Worm (Caenorhabditis elegans) whole organism, L1 larva: ENCODE data around the gene fbxb-77.
A peak's percentile ranks its signal among the peaks of the same experiment; 100 is the strongest.

Experiments
- C04F5.9 ChIP-seq: sonication (generic microtip); optimal IDR thresholded peaks from 2 replicates; lab custom pipeline; 2016; ENCODE audit warnings: missing genetic modification characterization, missing compliant biosample characterization
- C16A3.4 ChIP-seq: fragments of 150-350 bp; optimal IDR thresholded peaks from 2 replicates; lab custom pipeline; 2014; ENCODE audit warnings: missing biosample characterization, missing genetic modification characterization
- C34B4.2 ChIP-seq: sonication (generic microtip); optimal IDR thresholded peaks from 2 replicates; lab custom pipeline; 2017; ENCODE audit warnings: mild to moderate bottlenecking, missing genetic modification characterization, missing compliant biosample characterization
- F16B12.6 ChIP-seq: fragments of 150-350 bp; optimal IDR thresholded peaks from 2 replicates; lab custom pipeline; 2014; ENCODE audit warnings: missing biosample characterization, missing genetic modification characterization
- alr-1 ChIP-seq: fragments of 200-800 bp; sonication (Bioruptor generic); optimal IDR thresholded peaks from 2 replicates; lab custom pipeline; 2018; ENCODE audit warnings: borderline replicate concordance, mild to moderate bottlenecking, missing genetic modification characterization, missing compliant biosample characterization
- aly-2 ChIP-seq: fragments of 150-350 bp; optimal IDR thresholded peaks from 2 replicates; lab custom pipeline; 2014; ENCODE audit warnings: missing biosample characterization, missing genetic modification characterization
- blmp-1 ChIP-seq: fragments of 150-350 bp; optimal IDR thresholded peaks from 2 replicates; lab custom pipeline; 2014; ENCODE audit warnings: missing biosample characterization, missing genetic modification characterization
- ceh-8 ChIP-seq: fragments of 200-800 bp; sonication (Bioruptor generic); optimal IDR thresholded peaks from 2 replicates; lab custom pipeline; 2018; ENCODE audit warnings: mild to moderate bottlenecking, missing genetic modification characterization, moderate library complexity, missing compliant biosample characterization
- ceh-88 ChIP-seq: fragments of 200-800 bp; sonication (Bioruptor generic); IDR thresholded peaks from 2 replicates; pipeline ENCODE4 v1.3.6; 2022; ENCODE audit warnings: missing genetic modification characterization, missing compliant biosample characterization
- ceh-90 ChIP-seq: sonication (generic microtip); optimal IDR thresholded peaks from 2 replicates; lab custom pipeline; 2016; ENCODE audit warnings: missing genetic modification characterization, missing compliant biosample characterization
- dsc-1 ChIP-seq: sonication (generic microtip); optimal IDR thresholded peaks from 2 replicates; lab custom pipeline; 2016; ENCODE audit warnings: mild to moderate bottlenecking, missing genetic modification characterization, missing compliant biosample characterization
- efl-1 ChIP-seq, 4 experiments: fragments of 150-350 bp; optimal IDR thresholded peaks in 3 of 4; peaks in 1 of 4; 1 replicate in 1 of 4; 2 replicates in 3 of 4; lab custom pipeline; 2014; ENCODE audit warnings: missing biosample characterization in 2 of 4, missing genetic modification characterization in 2 of 4, missing genetic modification reagents in 2 of 4
- efl-3 ChIP-seq: fragments of 200-800 bp; sonication (Bioruptor generic); optimal IDR thresholded peaks from 2 replicates; lab custom pipeline; 2018; ENCODE audit warnings: mild to moderate bottlenecking, missing genetic modification characterization, missing compliant biosample characterization
- egl-27 ChIP-seq, 2 experiments: fragments of 150-350 bp in 1 of 2; sonication (generic microtip); optimal IDR thresholded peaks; 3 replicates each; lab custom pipeline; 2017 to 2018; ENCODE audit warnings: missing biosample characterization in 2 of 2, missing genetic modification characterization in 2 of 2, missing genetic modification reagents in 2 of 2
- elt-2 ChIP-seq: sonication (generic microtip); optimal IDR thresholded peaks from 2 replicates; lab custom pipeline; 2016; ENCODE audit warnings: missing genetic modification characterization, mild to moderate bottlenecking, inconsistent platforms, missing compliant biosample characterization, missing genetic modification reagents
- elt-3 ChIP-seq, 6 experiments: fragments of 150-350 bp in 1 of 6; sonication (generic microtip); optimal IDR thresholded peaks; 2 replicates each; lab custom pipeline; 2017 to 2018; ENCODE audit warnings: missing biosample characterization in 6 of 6, missing genetic modification characterization in 6 of 6, inconsistent platforms in 1 of 6
- fkh-8 ChIP-seq: sonication (generic microtip); optimal IDR thresholded peaks from 2 replicates; lab custom pipeline; 2016; ENCODE audit warnings: mild to moderate bottlenecking, missing genetic modification characterization, missing compliant biosample characterization
- grh-1 ChIP-seq: fragments of 200-800 bp; sonication (Bioruptor generic); IDR thresholded peaks from 2 replicates; pipeline ENCODE4 v1.3.6; 2022; ENCODE audit warnings: missing genetic modification reagents, missing genetic modification characterization, missing compliant biosample characterization
- hlh-17 ChIP-seq: fragments of 200-800 bp; sonication (Bioruptor generic); optimal IDR thresholded peaks from 2 replicates; lab custom pipeline; 2018; ENCODE audit warnings: missing genetic modification characterization, mild to moderate bottlenecking, missing compliant biosample characterization, moderate library complexity, borderline replicate concordance
- hpl-2 ChIP-seq: fragments of 150-350 bp; optimal IDR thresholded peaks from 2 replicates; lab custom pipeline; 2014; ENCODE audit warnings: missing biosample characterization, missing genetic modification reagents, missing genetic modification characterization
- isw-1 ChIP-seq: fragments of 200-800 bp; sonication (Bioruptor generic); IDR thresholded peaks from 2 replicates; pipeline ENCODE4 v1.3.6; 2022; ENCODE audit warnings: missing genetic modification characterization, missing compliant biosample characterization
- jun-1 ChIP-seq: fragments of 150-350 bp; optimal IDR thresholded peaks from 2 replicates; lab custom pipeline; 2014; ENCODE audit warnings: missing biosample characterization, missing genetic modification reagents, missing genetic modification characterization
- lin-14 ChIP-seq: fragments of 200-800 bp; sonication (Bioruptor generic); optimal IDR thresholded peaks from 2 replicates; lab custom pipeline; 2018; ENCODE audit warnings: mild to moderate bottlenecking, missing genetic modification characterization, moderate library complexity, missing compliant biosample characterization
- lin-35 ChIP-seq, 2 experiments: fragments of 150-350 bp; optimal IDR thresholded peaks; 2 replicates each; lab custom pipeline; 2014; ENCODE audit warnings: missing biosample characterization in 2 of 2, missing genetic modification characterization in 2 of 2, missing genetic modification reagents in 2 of 2
- lin-39 ChIP-seq: fragments of 150-350 bp; optimal IDR thresholded peaks from 2 replicates; lab custom pipeline; 2014; ENCODE audit warnings: missing biosample characterization, missing genetic modification reagents, missing genetic modification characterization
- lir-3 ChIP-seq: sonication (generic microtip); optimal IDR thresholded peaks from 2 replicates; lab custom pipeline; 2016; ENCODE audit warnings: mild to moderate bottlenecking, missing genetic modification characterization, moderate library complexity, missing compliant biosample characterization; ENCODE audit not compliant: poor library complexity
- mdl-1 ChIP-seq, 2 experiments: fragments of 150-350 bp; optimal IDR thresholded peaks; 2 replicates each; lab custom pipeline; 2014 to 2017; ENCODE audit warnings: missing biosample characterization in 2 of 2, missing genetic modification characterization in 2 of 2, inconsistent platforms in 1 of 2
- nhr-12 ChIP-seq: sonication (generic microtip); optimal IDR thresholded peaks from 2 replicates; lab custom pipeline; 2017; ENCODE audit warnings: missing biosample characterization, missing genetic modification characterization
- nhr-19 ChIP-seq: fragments of 200-800 bp; sonication (Bioruptor generic); conservative IDR thresholded peaks from 2 replicates; pipeline ENCODE4 v1.3.6; 2022; ENCODE audit warnings: missing genetic modification characterization, missing compliant biosample characterization
- nhr-20 ChIP-seq: sonication (generic microtip); optimal IDR thresholded peaks from 2 replicates; lab custom pipeline; 2016; ENCODE audit warnings: mild to moderate bottlenecking, missing genetic modification characterization, missing compliant biosample characterization
- nhr-237 ChIP-seq: fragments of 150-350 bp; optimal IDR thresholded peaks from 2 replicates; lab custom pipeline; 2014; ENCODE audit warnings: missing biosample characterization, missing genetic modification characterization
- nhr-47 ChIP-seq: sonication (generic microtip); optimal IDR thresholded peaks from 2 replicates; lab custom pipeline; 2016; ENCODE audit warnings: mild to moderate bottlenecking, missing genetic modification characterization, moderate library complexity, missing compliant biosample characterization
- nhr-71 ChIP-seq: sonication (generic microtip); optimal IDR thresholded peaks from 2 replicates; lab custom pipeline; 2016; ENCODE audit warnings: mild to moderate bottlenecking, missing genetic modification characterization, moderate library complexity, missing compliant biosample characterization
- nhr-85 ChIP-seq: sonication (generic microtip); peaks from one replicate; lab custom pipeline; 2016; ENCODE audit warnings: missing genetic modification characterization, inconsistent platforms, missing compliant biosample characterization
- pag-3 ChIP-seq: sonication (generic microtip); optimal IDR thresholded peaks from 2 replicates; lab custom pipeline; 2017; ENCODE audit warnings: missing genetic modification characterization, mild to moderate bottlenecking, missing compliant biosample characterization, antibody characterized with exemption, borderline replicate concordance; ENCODE audit not compliant: insufficient read depth
- pax-3 ChIP-seq: fragments of 200-800 bp; sonication (Bioruptor generic); optimal IDR thresholded peaks from 2 replicates; lab custom pipeline; 2018; ENCODE audit warnings: mild to moderate bottlenecking, missing genetic modification characterization, moderate library complexity, missing compliant biosample characterization
- pqm-1 ChIP-seq: sonication (generic microtip); optimal IDR thresholded peaks from 3 replicates; lab custom pipeline; 2017; ENCODE audit warnings: missing biosample characterization, missing genetic modification characterization
- rnt-1 ChIP-seq: sonication (generic microtip); optimal IDR thresholded peaks from 2 replicates; lab custom pipeline; 2016; ENCODE audit warnings: mild to moderate bottlenecking, missing genetic modification characterization, moderate library complexity, missing compliant biosample characterization
- snpc-4 ChIP-seq: fragments of 150-350 bp; optimal IDR thresholded peaks from 2 replicates; lab custom pipeline; 2014; ENCODE audit warnings: missing biosample characterization, missing genetic modification characterization
- snu-23 ChIP-seq: sonication (generic microtip); optimal IDR thresholded peaks from 2 replicates; lab custom pipeline; 2016; ENCODE audit warnings: missing genetic modification characterization, missing compliant biosample characterization
- sptf-1 ChIP-seq: fragments of 150-350 bp; optimal IDR thresholded peaks from 2 replicates; lab custom pipeline; 2014; ENCODE audit warnings: missing biosample characterization, missing genetic modification characterization
- sup-37 ChIP-seq: fragments of 200-800 bp; sonication (Bioruptor generic); optimal IDR thresholded peaks from 2 replicates; lab custom pipeline; 2018; ENCODE audit warnings: mild to moderate bottlenecking, missing genetic modification characterization, missing compliant biosample characterization
- swsn-7 ChIP-seq: sonication (generic microtip); optimal IDR thresholded peaks from 2 replicates; lab custom pipeline; 2016; ENCODE audit warnings: missing genetic modification characterization, missing compliant biosample characterization
- tbx-2 ChIP-seq: sonication (generic microtip); optimal IDR thresholded peaks from 2 replicates; lab custom pipeline; 2016; ENCODE audit warnings: missing genetic modification characterization, missing compliant biosample characterization
- unc-30 ChIP-seq: sonication (generic microtip); optimal IDR thresholded peaks from 2 replicates; lab custom pipeline; 2017; ENCODE audit warnings: missing biosample characterization, missing genetic modification characterization
- unc-86 ChIP-seq: sonication (generic microtip); optimal IDR thresholded peaks from 2 replicates; lab custom pipeline; 2016; ENCODE audit warnings: missing genetic modification characterization, missing compliant biosample characterization
- xbp-1 ChIP-seq: sonication (generic microtip); optimal IDR thresholded peaks from 2 replicates; lab custom pipeline; 2016; ENCODE audit warnings: missing genetic modification characterization, missing compliant biosample characterization
- ztf-11 ChIP-seq, 2 experiments: sonication (generic microtip); optimal IDR thresholded peaks; 2 replicates each; lab custom pipeline; 2016 to 2017; ENCODE audit warnings: missing genetic modification characterization in 2 of 2, missing biosample characterization in 1 of 2, missing compliant biosample characterization in 1 of 2
- ztf-4 ChIP-seq: fragments of 150-350 bp; optimal IDR thresholded peaks from 2 replicates; lab custom pipeline; 2014; ENCODE audit warnings: missing biosample characterization, missing genetic modification characterization

fbxb-77 gene

ce11 chrIV:4747553-4747952 lies 8.4 kb downstream of the fbxb-77 start, which contains the start of gene tctn-1 (continued):
- TF ChIP-seq alr-1 (tag; lab: Kevin White, UChicago) (no peak), unc-30 (tag; lab: Kevin White, UChicago) (no peak), egl-27 (tag; optimal IDR thresholded peaks at IDR 0.05; lab: Kevin White, UChicago) (no peak)

- TF ChIP-seq C16A3.4 (tag; lab: Kevin White, UChicago) (peak; percentile 79), snpc-4 (peak; percentile 67), mdl-1 (tag; optimal IDR thresholded peaks at IDR 0.05; lab: Kevin White, UChicago) (peak in 1 of 2 experiments; percentile 56), lin-39 (tag; lab: Kevin White, UChicago) (peak; percentile 91), ceh-88 (GFP tag; lab: Robert Waterston, UW) (no peak), tbx-2 (peak; percentile 73), grh-1 (GFP tag; lab: Robert Waterston, UW) (peak; percentile 63), fkh-8 (tag; lab: Kevin White, UChicago) (peak; percentile 11), elt-3 (tag; optimal IDR thresholded peaks at IDR 0.05; lab: Kevin White, UChicago) (peak in 2 of 6 experiments; percentile 25 to 45), snu-23 (peak; percentile 83), xbp-1 (tag; lab: Kevin White, UChicago) (peak; percentile 81), elt-2 (tag; lab: Kevin White, UChicago) (peak; percentile 26), hpl-2 (GFP tag; lab: Kevin White, UChicago) (peak; percentile 36), unc-86 (peak; percentile 48), pag-3 (tag; lab: Kevin White, UChicago) (no peak), ztf-11 (tag; optimal IDR thresholded peaks at IDR 0.05; lab: Kevin White, UChicago) (peak in 1 of 2 experiments; percentile 44), hlh-17 (GFP tag; lab: Kevin White, UChicago) (no peak), swsn-7 (tag; lab: Kevin White, UChicago) (peak; percentile 82), rnt-1 (tag; lab: Kevin White, UChicago) (peak; percentile 80), egl-27 (tag; optimal IDR thresholded peaks at IDR 0.05; lab: Kevin White, UChicago) (no peak), pqm-1 (no peak), blmp-1 (tag; lab: Kevin White, UChicago) (no peak), nhr-47 (tag; lab: Kevin White, UChicago) (peak; percentile 88), nhr-71 (peak; percentile 84), ceh-8 (GFP tag; lab: Kevin White, UChicago) (no peak), efl-1 (optimal IDR thresholded peaks at IDR 0.05; lab: Kevin White, UChicago) (peak; percentile 71 to 79), efl-1 (GFP tag; optimal IDR thresholded peaks at IDR 0.05 in 1 of 2; lab: Kevin White, UChicago) (peak; percentile 76 to 97), ztf-4 (tag; lab: Kevin White, UChicago) (peak; percentile 35), sptf-1 (no peak), lir-3 (tag; lab: Kevin White, UChicago) (peak; percentile 45), sup-37 (GFP tag; lab: Kevin White, UChicago) (no peak), unc-30 (tag; lab: Kevin White, UChicago) (no peak), dsc-1 (peak; percentile 72), isw-1 (GFP tag; lab: Robert Waterston, UW) (peak; percentile 75), nhr-12 (tag; lab: Kevin White, UChicago) (no peak), aly-2 (tag; lab: Kevin White, UChicago) (peak; percentile 50), efl-3 (no peak), C04F5.9 (peak; percentile 5), pax-3 (tag; lab: Kevin White, UChicago) (no peak), jun-1 (tag; lab: Kevin White, UChicago) (peak; percentile 39), C34B4.2 (tag; lab: Kevin White, UChicago) (no peak), lin-35 (GFP tag; optimal IDR thresholded peaks at IDR 0.05; lab: Kevin White, UChicago) (peak; percentile 78 to 83), ceh-90 (tag; lab: Kevin White, UChicago) (peak; percentile 34), F16B12.6 (tag; lab: Kevin White, UChicago) (peak; percentile 55), lin-14 (no peak), nhr-85 (tag; lab: Kevin White, UChicago) (peak; percentile 79), nhr-19 (GFP tag; lab: Robert Waterston, UW) (peak; percentile 82), nhr-237 (tag; lab: Kevin White, UChicago) (no peak), nhr-20 (tag; lab: Kevin White, UChicago) (peak; percentile 73)
Observed at ce11 chrIV:4745422-4745821, 10.5 kb downstream of the fbxb-77 start, which contains the start of gene timm-17B.1. Gene timm-17B.1 (minus strand): TSS chrIV:4745492.
